ENCODE assay signal across 5 fruit fly cellular contexts in genomic region chr2L:6612477-6613004, dm6.
TF ChIP-seq lines count a peak whose summit lies in the region.

No protein-coding gene starts in this region.

- TF ChIP-seq CTCF in whole organism, embryonic (GFP tag; optimal IDR thresholded peaks at IDR 0.05; lab: Kevin White, UChicago), result peak; percentile 86

TF ChIP-seq in whole organism, adult, 20 proteins besides CTCF, POLR2A, EP300 and RAD21 (continues in another document):
- TF ChIP-seq Mnt (GFP tag; optimal IDR thresholded peaks at IDR 0.05; lab: Kevin White, UChicago) (peak; percentile 100), Crg-1 (GFP tag; optimal IDR thresholded peaks at IDR 0.05; lab: Kevin White, UChicago) (peak; percentile 100), cnc (optimal IDR thresholded peaks at IDR 0.05; lab: Kevin White, UChicago) (peak in 1 of 2 experiments; percentile 42), tj (GFP tag; optimal IDR thresholded peaks at IDR 0.05; lab: Kevin White, UChicago) (peak; percentile 100), Clk (GFP tag; optimal IDR thresholded peaks at IDR 0.05; lab: Kevin White, UChicago) (peak; percentile 100), kay (GFP tag; lab: Kevin White, UChicago; ENCODE audit: borderline replicate concordance) (peak; percentile 100), CG5204 (GFP tag; optimal IDR thresholded peaks at IDR 0.05; lab: Kevin White, UChicago) (peak; percentile 100), CG11617 (GFP tag; optimal IDR thresholded peaks at IDR 0.05; lab: Kevin White, UChicago) (peak; percentile 100), CG7101 (tag; optimal IDR thresholded peaks at IDR 0.05; lab: Kevin White, UChicago) (peak; percentile 100), CG12768 (GFP tag; optimal IDR thresholded peaks at IDR 0.05; lab: Kevin White, UChicago) (peak; percentile 100), CG7045 (GFP tag; optimal IDR thresholded peaks at IDR 0.05; lab: Kevin White, UChicago) (peak; percentile 100), Hr96 (GFP tag; optimal IDR thresholded peaks at IDR 0.05; lab: Kevin White, UChicago) (peak; percentile 100), ovo (GFP tag; optimal IDR thresholded peaks at IDR 0.05; lab: Kevin White, UChicago) (peak; percentile 100), CG33017 (tag; optimal IDR thresholded peaks at IDR 0.05; lab: Kevin White, UChicago) (peak; percentile 100), CG1620 (GFP tag; optimal IDR thresholded peaks at IDR 0.05; lab: Kevin White, UChicago) (peak; percentile 100), pad (GFP tag; optimal IDR thresholded peaks at IDR 0.05; lab: Kevin White, UChicago) (peak; percentile 98), cic (GFP tag; optimal IDR thresholded peaks at IDR 0.05; lab: Kevin White, UChicago) (peak; percentile 100)

TF ChIP-seq in whole organism, embryonic, 481 proteins besides CTCF, POLR2A, EP300 and RAD21 (continues in another document):
- TF ChIP-seq CG13624 (GFP tag; optimal IDR thresholded peaks at IDR 0.05; lab: Kevin White, UChicago), result peak; percentile 100
- peak; percentile 100 for TF ChIP-seq odd (GFP tag; optimal IDR thresholded peaks at IDR 0.05; lab: Kevin White, UChicago)
- TF ChIP-seq p53 (GFP tag; optimal IDR thresholded peaks at IDR 0.05; lab: Kevin White, UChicago), result peak; percentile 99
- TF ChIP-seq CG2678 (tag; optimal IDR thresholded peaks at IDR 0.05; lab: Kevin White, UChicago), result peak; percentile 100
- TF ChIP-seq CG7786 (GFP tag; optimal IDR thresholded peaks at IDR 0.05; lab: Kevin White, UChicago), result peak; percentile 100
- peak; percentile 100 for TF ChIP-seq CG13424 (tag; optimal IDR thresholded peaks at IDR 0.05; lab: Kevin White, UChicago)
- peak; percentile 64; the same call in 1 of the 2 replicates for TF ChIP-seq bbx (GFP tag; IDR thresholded peaks at IDR 0.05; lab: Robert Waterston, UW; ENCODE audit: partially characterized antibody)
- TF ChIP-seq stc (GFP tag; IDR thresholded peaks at IDR 0.05; lab: Robert Waterston, UW), result peak; percentile 100
- peak; percentile 100 for TF ChIP-seq Six4 (GFP tag; optimal IDR thresholded peaks at IDR 0.05; lab: Kevin White, UChicago)
- peak; percentile 100 for TF ChIP-seq Camta (GFP tag; optimal IDR thresholded peaks at IDR 0.05; lab: Kevin White, UChicago)
- TF ChIP-seq B-H1 (GFP tag; IDR thresholded peaks at IDR 0.05; lab: Robert Waterston, UW), result peak; percentile 100
- TF ChIP-seq HLHmδ (GFP tag; optimal IDR thresholded peaks at IDR 0.05; lab: Kevin White, UChicago), result peak; percentile 94
- peak; percentile 100 for TF ChIP-seq CG3847 (GFP tag; IDR thresholded peaks at IDR 0.05; lab: Robert Waterston, UW)
- TF ChIP-seq Ada2b (GFP tag; IDR thresholded peaks at IDR 0.05; lab: Robert Waterston, UW), result peak; percentile 100
- TF ChIP-seq CG31388 (GFP tag; optimal IDR thresholded peaks at IDR 0.05; lab: Kevin White, UChicago), result peak; percentile 100
- TF ChIP-seq CG10462 (GFP tag; optimal IDR thresholded peaks at IDR 0.05; lab: Kevin White, UChicago), result peak; percentile 100
- peak; percentile 100 for TF ChIP-seq tgo (GFP tag; IDR thresholded peaks at IDR 0.05; lab: Robert Waterston, UW)
- TF ChIP-seq maf-S (GFP tag; optimal IDR thresholded peaks at IDR 0.05; lab: Kevin White, UChicago), result peak; percentile 100

TF ChIP-seq in whole organism, prepupa, 60 proteins besides CTCF, POLR2A, EP300 and RAD21 (continues in another document):
- TF ChIP-seq Lpt (GFP tag; optimal IDR thresholded peaks at IDR 0.05; lab: Kevin White, UChicago), result peak; percentile 100
- TF ChIP-seq pdm3 (GFP tag; optimal IDR thresholded peaks at IDR 0.05; lab: Kevin White, UChicago), result peak; percentile 100
- TF ChIP-seq CG7368 (GFP tag; optimal IDR thresholded peaks at IDR 0.05; lab: Kevin White, UChicago), result peak; percentile 100
- peak; percentile 100 for TF ChIP-seq Sox102F (GFP tag; optimal IDR thresholded peaks at IDR 0.05; lab: Kevin White, UChicago)
- peak; percentile 100 for TF ChIP-seq Gug (GFP tag; IDR thresholded peaks at IDR 0.05; lab: Robert Waterston, UW)
- peak; percentile 100 for TF ChIP-seq CG8632 (GFP tag; optimal IDR thresholded peaks at IDR 0.05; lab: Kevin White, UChicago)
- TF ChIP-seq Hr4 (GFP tag; optimal IDR thresholded peaks at IDR 0.05; lab: Kevin White, UChicago), result peak; percentile 100
- TF ChIP-seq CG8319 (GFP tag; optimal IDR thresholded peaks at IDR 0.05; lab: Kevin White, UChicago), result peak; percentile 100
- peak; percentile 100 for TF ChIP-seq CG15336 (GFP tag; IDR thresholded peaks at IDR 0.05; lab: Robert Waterston, UW)
- peak; percentile 100 for TF ChIP-seq dac (GFP tag; optimal IDR thresholded peaks at IDR 0.05; lab: Kevin White, UChicago)
- peak; percentile 100 for TF ChIP-seq CG16779 (tag; optimal IDR thresholded peaks at IDR 0.05; lab: Kevin White, UChicago)
- peak; percentile 100 for TF ChIP-seq eg (GFP tag; IDR thresholded peaks at IDR 0.05; lab: Robert Waterston, UW)
- TF ChIP-seq net (GFP tag; optimal IDR thresholded peaks at IDR 0.05; lab: Kevin White, UChicago), result peak; percentile 100
- TF ChIP-seq fd85E (GFP tag; optimal IDR thresholded peaks at IDR 0.05; lab: Kevin White, UChicago), result peak; percentile 99
- TF ChIP-seq CG6808 (GFP tag; optimal IDR thresholded peaks at IDR 0.05; lab: Kevin White, UChicago), result peak; percentile 99
- peak; percentile 100 for TF ChIP-seq fd59A (GFP tag; optimal IDR thresholded peaks at IDR 0.05; lab: Kevin White, UChicago)
- peak; percentile 100 for TF ChIP-seq CG4318 (GFP tag; optimal IDR thresholded peaks at IDR 0.05; lab: Kevin White, UChicago)
- TF ChIP-seq CG6854 (GFP tag; optimal IDR thresholded peaks at IDR 0.05; lab: Kevin White, UChicago), result peak; percentile 100
- peak; percentile 100 for TF ChIP-seq CG6792 (GFP tag; optimal IDR thresholded peaks at IDR 0.05; lab: Kevin White, UChicago)

TF ChIP-seq in whole organism, pupa, 21 proteins besides CTCF, POLR2A, EP300 and RAD21:
- TF ChIP-seq EcR (GFP tag; optimal IDR thresholded peaks at IDR 0.05; lab: Kevin White, UChicago) (peak; percentile 87), CG13204 (GFP tag; optimal IDR thresholded peaks at IDR 0.05; lab: Kevin White, UChicago) (peak; percentile 100), rn (GFP tag; IDR thresholded peaks at IDR 0.05; lab: Robert Waterston, UW) (peak; percentile 100), CG15710 (tag; optimal IDR thresholded peaks at IDR 0.05; lab: Kevin White, UChicago) (peak; percentile 100), CG32121 (GFP tag; IDR thresholded peaks at IDR 0.05; lab: Robert Waterston, UW) (peak; percentile 100), CG4496 (GFP tag; IDR thresholded peaks at IDR 0.05; lab: Robert Waterston, UW) (peak; percentile 100), CG9948 (tag; optimal IDR thresholded peaks at IDR 0.05; lab: Kevin White, UChicago) (peak; percentile 100), CG12605 (GFP tag; IDR thresholded peaks at IDR 0.05; lab: Robert Waterston, UW) (peak; percentile 100), CG8159 (tag; optimal IDR thresholded peaks at IDR 0.05; lab: Kevin White, UChicago) (peak; percentile 100), gl (tag; optimal IDR thresholded peaks at IDR 0.05; lab: Kevin White, UChicago) (peak; percentile 100), Pif1A (GFP tag; optimal IDR thresholded peaks at IDR 0.05; lab: Kevin White, UChicago) (peak; percentile 100), Ets98B (GFP tag; IDR thresholded peaks at IDR 0.05; lab: Robert Waterston, UW) (peak; percentile 100), D1 (tag; optimal IDR thresholded peaks at IDR 0.05; lab: Kevin White, UChicago) (peak; percentile 100), Snoo (tag; optimal IDR thresholded peaks at IDR 0.05; lab: Kevin White, UChicago) (peak; percentile 100), CG8301 (tag; optimal IDR thresholded peaks at IDR 0.05; lab: Kevin White, UChicago) (peak; percentile 100), CG34367 (tag; optimal IDR thresholded peaks at IDR 0.05; lab: Kevin White, UChicago) (peak; percentile 100), fd96Ca (GFP tag; IDR thresholded peaks at IDR 0.05; lab: Robert Waterston, UW) (peak; percentile 100), CG14655 (GFP tag; optimal IDR thresholded peaks at IDR 0.05; lab: Kevin White, UChicago) (peak; percentile 100), CG17806 (tag; optimal IDR thresholded peaks at IDR 0.05; lab: Kevin White, UChicago) (peak; percentile 100), Pif1B (GFP tag; optimal IDR thresholded peaks at IDR 0.05; lab: Kevin White, UChicago) (peak; percentile 100), CG10348 (GFP tag; IDR thresholded peaks at IDR 0.05; lab: Robert Waterston, UW) (peak; percentile 100)

TF ChIP-seq in whole organism, wandering third instar larva, 38 proteins besides CTCF, POLR2A, EP300 and RAD21 (continues in another document):
- TF ChIP-seq sage (GFP tag; optimal IDR thresholded peaks at IDR 0.05; lab: Kevin White, UChicago), result peak; percentile 100
- TF ChIP-seq dsf (GFP tag; optimal IDR thresholded peaks at IDR 0.05; lab: Kevin White, UChicago; ENCODE audit: borderline replicate concordance), result peak; percentile 99
- peak in 1 of 2 experiments; percentile 30 for TF ChIP-seq dl (GFP tag; optimal IDR thresholded peaks at IDR 0.05; lab: Kevin White, UChicago; ENCODE audit: insufficient read depth in 1 of 2, partially characterized antibody in 2 of 2)
- peak; percentile 100 for TF ChIP-seq Sp1 (GFP tag; optimal IDR thresholded peaks at IDR 0.05; lab: Kevin White, UChicago)
- TF ChIP-seq fru (GFP tag; optimal IDR thresholded peaks at IDR 0.05; lab: Kevin White, UChicago), result peak; percentile 100
- TF ChIP-seq pan (optimal IDR thresholded peaks at IDR 0.05; lab: Kevin White, UChicago), result no peak
- TF ChIP-seq N (GFP tag; optimal IDR thresholded peaks at IDR 0.05; lab: Kevin White, UChicago), result no peak
- peak; percentile 99 for TF ChIP-seq Dfd (GFP tag; optimal IDR thresholded peaks at IDR 0.05; lab: Kevin White, UChicago)
- peak; percentile 100 for TF ChIP-seq woc (GFP tag; optimal IDR thresholded peaks at IDR 0.05; lab: Kevin White, UChicago)
- TF ChIP-seq usp (GFP tag; optimal IDR thresholded peaks at IDR 0.05; lab: Kevin White, UChicago), result no peak
- TF ChIP-seq foxo (GFP tag; optimal IDR thresholded peaks at IDR 0.05; lab: Kevin White, UChicago), result peak; percentile 100
- peak; percentile 100 for TF ChIP-seq Rel (GFP tag; optimal IDR thresholded peaks at IDR 0.05; lab: Kevin White, UChicago)
- peak; percentile 99 for TF ChIP-seq Rel (tag; optimal IDR thresholded peaks at IDR 0.05; lab: Kevin White, UChicago)
- peak; percentile 99 for TF ChIP-seq Hr83 (GFP tag; optimal IDR thresholded peaks at IDR 0.05; lab: Kevin White, UChicago; ENCODE audit: poor library complexity, severe bottlenecking)
- TF ChIP-seq Vsx2 (GFP tag; optimal IDR thresholded peaks at IDR 0.05; lab: Kevin White, UChicago; ENCODE audit: partially characterized antibody), result no peak
- TF ChIP-seq CG9705 (GFP tag; optimal IDR thresholded peaks at IDR 0.05; lab: Kevin White, UChicago), result peak; percentile 100
- peak; percentile 100 for TF ChIP-seq OdsH (GFP tag; optimal IDR thresholded peaks at IDR 0.05; lab: Kevin White, UChicago)
- TF ChIP-seq Hnf4 (GFP tag; optimal IDR thresholded peaks at IDR 0.05; lab: Kevin White, UChicago), result peak; percentile 100
- TF ChIP-seq sv (GFP tag; optimal IDR thresholded peaks at IDR 0.05; lab: Kevin White, UChicago), result peak; percentile 100
- no peak for TF ChIP-seq Hr78 (GFP tag; optimal IDR thresholded peaks at IDR 0.05; lab: Kevin White, UChicago)
- peak; percentile 100 for TF ChIP-seq tai (GFP tag; optimal IDR thresholded peaks at IDR 0.05; lab: Kevin White, UChicago)
- peak; percentile 100 for TF ChIP-seq br (GFP tag; optimal IDR thresholded peaks at IDR 0.05; lab: Kevin White, UChicago)
- TF ChIP-seq HLH106 (tag; optimal IDR thresholded peaks at IDR 0.05; lab: Kevin White, UChicago), result peak; percentile 100
